Fruit fly (Drosophila melanogaster): ENCODE results near the gene CG13116.

The CG13116 gene

DNA sequence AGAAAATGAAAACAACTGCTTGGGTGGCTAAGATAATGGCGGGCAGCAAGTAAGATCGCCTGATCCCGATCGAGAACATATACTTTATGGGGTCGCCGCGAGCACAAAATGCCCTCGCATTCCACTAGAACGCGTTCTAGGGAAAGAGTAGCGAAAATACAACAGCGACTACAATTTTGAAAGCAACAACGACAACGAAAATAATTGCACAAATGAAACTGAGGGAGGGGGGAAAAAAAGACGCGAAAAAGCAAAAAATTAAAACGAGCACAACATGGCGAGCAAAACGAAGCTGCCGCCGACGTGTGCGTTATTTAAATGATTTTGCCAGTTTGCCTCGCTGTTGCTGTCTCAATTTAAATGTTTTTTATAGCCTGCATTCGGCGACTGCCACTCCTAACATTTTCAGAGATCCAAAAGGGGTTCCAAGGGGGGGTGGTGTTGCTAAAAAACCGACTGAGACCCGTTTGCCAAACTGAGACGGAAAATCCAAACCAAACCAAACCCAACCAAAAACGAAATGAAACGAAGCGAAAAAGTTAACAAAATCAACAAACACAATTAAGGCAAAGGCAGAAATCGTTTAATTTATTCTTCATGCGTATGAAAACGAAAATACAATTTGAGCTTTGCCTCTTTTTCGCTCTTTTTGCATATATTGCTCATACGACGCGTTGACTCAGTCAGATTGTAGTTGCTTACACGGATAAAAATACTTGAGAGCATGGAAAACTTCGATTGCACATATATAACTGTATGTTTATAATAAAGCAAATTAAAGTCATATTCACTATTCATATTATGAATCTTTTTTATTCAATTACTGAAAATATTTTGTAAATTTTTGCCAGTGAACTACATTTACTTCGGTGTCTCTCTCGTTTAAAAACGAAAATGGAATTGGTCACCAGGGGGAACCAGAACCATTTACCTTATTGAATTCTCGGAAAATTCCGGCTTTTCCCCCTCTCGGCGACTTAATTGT, 37.1 kb upstream of the CG13116 start (continued):
- no peak for TF ChIP-seq Antp (GFP tag; optimal IDR thresholded peaks at IDR 0.05)
- TF ChIP-seq CG12659 (GFP tag; optimal IDR thresholded peaks at IDR 0.05), result peak; percentile 68
- no peak for TF ChIP-seq Dip2 (GFP tag; IDR thresholded peaks at IDR 0.05)
- peak; percentile 58; the same call in 1 of the 3 replicates for TF ChIP-seq gce (GFP tag; IDR thresholded peaks at IDR 0.05)
- TF ChIP-seq fru (optimal IDR thresholded peaks at IDR 0.05), result no peak
- TF ChIP-seq CG8478 (optimal IDR thresholded peaks at IDR 0.05), result no peak
- TF ChIP-seq hkb (optimal IDR thresholded peaks at IDR 0.05), result no peak
- TF ChIP-seq hkb (GFP tag; IDR thresholded peaks at IDR 0.05), result peak; percentile 86
- TF ChIP-seq crp (GFP tag; optimal IDR thresholded peaks at IDR 0.05), result no peak
- no peak for TF ChIP-seq salm (tag; optimal IDR thresholded peaks at IDR 0.05)
- no peak; the same call in none of the 2 replicates for TF ChIP-seq CG9215 (GFP tag; IDR thresholded peaks at IDR 0.05)
- no peak for TF ChIP-seq hb (GFP tag; IDR thresholded peaks at IDR 0.05; ENCODE audit: partially characterized antibody)
- no peak for TF ChIP-seq Opbp (GFP tag; IDR thresholded peaks at IDR 0.05; ENCODE audit: partially characterized antibody)
- TF ChIP-seq CG17829 (tag; optimal IDR thresholded peaks at IDR 0.05), result peak; percentile 31
- TF ChIP-seq zen (tag; optimal IDR thresholded peaks at IDR 0.05), result no peak
- no peak for TF ChIP-seq CG6654 (GFP tag; optimal IDR thresholded peaks at IDR 0.05)
- TF ChIP-seq nerfin-2 (GFP tag; IDR thresholded peaks at IDR 0.05; ENCODE audit: partially characterized antibody), result no peak
- peak; percentile 38 for TF ChIP-seq kay (GFP tag; optimal IDR thresholded peaks at IDR 0.05)
- TF ChIP-seq fd102C (GFP tag; optimal IDR thresholded peaks at IDR 0.05), result no peak
- TF ChIP-seq Neu2 (GFP tag; optimal IDR thresholded peaks at IDR 0.05; ENCODE audit: borderline replicate concordance), result no peak
- no peak for TF ChIP-seq chif (GFP tag; optimal IDR thresholded peaks at IDR 0.05)
- no peak for TF ChIP-seq nerfin-1 (tag; optimal IDR thresholded peaks at IDR 0.05)
- no peak for TF ChIP-seq CrebB (tag; optimal IDR thresholded peaks at IDR 0.05)
- TF ChIP-seq Mad (GFP tag; optimal IDR thresholded peaks at IDR 0.05), result no peak
- no peak for TF ChIP-seq run (tag; optimal IDR thresholded peaks at IDR 0.05)
- peak; percentile 45 for TF ChIP-seq CG13624 (GFP tag; optimal IDR thresholded peaks at IDR 0.05)
- peak; percentile 48; the same call in 1 of the 2 replicates for TF ChIP-seq ham (GFP tag; IDR thresholded peaks at IDR 0.05)
- TF ChIP-seq Oli (tag; optimal IDR thresholded peaks at IDR 0.05), result peak; percentile 59
- no peak for TF ChIP-seq CG31388 (GFP tag; optimal IDR thresholded peaks at IDR 0.05)
- no peak for TF ChIP-seq hbn (GFP tag; IDR thresholded peaks at IDR 0.05; ENCODE audit: partially characterized antibody)
- TF ChIP-seq pum (GFP tag; optimal IDR thresholded peaks at IDR 0.05), result no peak
- no peak for TF ChIP-seq D (optimal IDR thresholded peaks at IDR 0.05)
- TF ChIP-seq D (GFP tag; optimal IDR thresholded peaks at IDR 0.05), result no peak
- TF ChIP-seq rib (GFP tag; IDR thresholded peaks at IDR 0.05), result peak; percentile 63; the same call in 1 of the 2 replicates
- no peak for TF ChIP-seq Hr78 (GFP tag; optimal IDR thresholded peaks at IDR 0.05)
- TF ChIP-seq cwo (GFP tag; optimal IDR thresholded peaks at IDR 0.05), result peak; percentile 67
- TF ChIP-seq dmrt11E (tag; optimal IDR thresholded peaks at IDR 0.05), result no peak
- TF ChIP-seq CG7963 (GFP tag; IDR thresholded peaks at IDR 0.05; ENCODE audit: partially characterized antibody), result no peak
- TF ChIP-seq CG15601 (tag; optimal IDR thresholded peaks at IDR 0.05), result no peak
- TF ChIP-seq unpg (GFP tag; optimal IDR thresholded peaks at IDR 0.05), result peak; percentile 67
- peak; percentile 10 for TF ChIP-seq CG10979 (tag; optimal IDR thresholded peaks at IDR 0.05)
- TF ChIP-seq CG2116 (GFP tag; optimal IDR thresholded peaks at IDR 0.05), result peak; percentile 21
- TF ChIP-seq Fer2 (tag; optimal IDR thresholded peaks at IDR 0.05), result no peak
- no peak for TF ChIP-seq CG7271 (tag; optimal IDR thresholded peaks at IDR 0.05)
- TF ChIP-seq Hmr (GFP tag; optimal IDR thresholded peaks at IDR 0.05), result peak; percentile 81
- peak; percentile 60; the same call in 1 of the 2 replicates for TF ChIP-seq klu (GFP tag; IDR thresholded peaks at IDR 0.05)
- TF ChIP-seq Ets97D (GFP tag; optimal IDR thresholded peaks at IDR 0.05), result no peak
- TF ChIP-seq otp (GFP tag; IDR thresholded peaks at IDR 0.05), result no peak
